Worm (Caenorhabditis elegans): Measurements from ENCODE around the gene C30G12.6.

DNA sequence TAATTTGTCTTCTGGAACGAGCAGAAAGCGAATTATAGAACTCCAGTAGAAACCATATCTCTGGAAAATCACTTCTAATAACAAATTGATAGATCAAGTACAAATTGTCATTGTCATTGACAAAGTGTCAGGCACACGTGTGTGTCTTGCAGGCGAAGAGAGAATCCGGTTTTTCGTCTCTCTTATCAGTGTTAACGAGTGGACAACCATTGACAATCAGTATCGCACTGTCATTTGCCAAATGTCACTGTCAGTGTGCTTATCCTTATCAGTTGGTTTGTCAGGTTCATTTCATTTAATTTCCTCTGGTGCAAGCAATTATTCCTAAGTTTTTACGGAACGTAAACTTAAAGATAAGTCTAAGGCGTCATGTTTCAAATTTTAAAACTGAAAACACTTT, 22.3 kb downstream of the C30G12.6 start:
- TF ChIP-seq pqm-1 (tag; optimal IDR thresholded peaks at IDR 0.05): peak; percentile 50
- peak; percentile 3 for TF ChIP-seq mdl-1 (tag; optimal IDR thresholded peaks at IDR 0.05)
- TF ChIP-seq nhr-43 (tag; optimal IDR thresholded peaks at IDR 0.05; ENCODE audit: poor library complexity, severe bottlenecking): peak; percentile 48
- TF ChIP-seq egl-27 (tag; optimal IDR thresholded peaks at IDR 0.05): no peak
- TF ChIP-seq lin-15B (tag; optimal IDR thresholded peaks at IDR 0.05): no peak
- no peak for TF ChIP-seq sea-2 (GFP tag; optimal IDR thresholded peaks at IDR 0.05)
- TF ChIP-seq ztf-11 (tag; optimal IDR thresholded peaks at IDR 0.05): no peak
- peak in 1 of 3 experiments; percentile 41 for TF ChIP-seq elt-3 (tag; optimal IDR thresholded peaks at IDR 0.05)
- peak; percentile 79 for TF ChIP-seq elt-2 (tag; optimal IDR thresholded peaks at IDR 0.05)
- no peak for TF ChIP-seq nhr-12 (tag; optimal IDR thresholded peaks at IDR 0.05)
- TF ChIP-seq nhr-77 (tag; optimal IDR thresholded peaks at IDR 0.05): no peak
- TF ChIP-seq nhr-11 (tag; optimal IDR thresholded peaks at IDR 0.05): no peak

All from whole organism, L3 larva.